Fruit fly (Drosophila melanogaster) whole organism, pupa: ENCODE results near the gene Cyp313a1.

Source experiments
- CG10348 ChIP-seq: fragments of 200-800 bp; sonication (Bioruptor generic); IDR thresholded peaks from 2 replicates; pipeline ENCODE4 v1.3.6; 2022; ENCODE audit warnings: missing biosample characterization, missing genetic modification characterization
- CG14655 ChIP-seq: fragments of 200-800 bp; sonication (Bioruptor generic); optimal IDR thresholded peaks from 3 replicates; lab custom pipeline; 2017; ENCODE audit warnings: mild to moderate bottlenecking, missing biosample characterization, missing genetic modification reagents, missing genetic modification characterization
- CG15710 ChIP-seq: fragments of 200-800 bp; sonication (Bioruptor generic); optimal IDR thresholded peaks from 2 replicates; lab custom pipeline; 2018; ENCODE audit warnings: missing biosample characterization, mild to moderate bottlenecking, missing genetic modification characterization, moderate library complexity
- CG34367 ChIP-seq: fragments of 200-800 bp; sonication (Bioruptor generic); optimal IDR thresholded peaks from 2 replicates; lab custom pipeline; 2018; ENCODE audit warnings: missing biosample characterization, mild to moderate bottlenecking, missing genetic modification characterization
- EcR ChIP-seq: fragments of 200-800 bp; sonication (Bioruptor generic); optimal IDR thresholded peaks from 3 replicates; lab custom pipeline; 2019; ENCODE audit warnings: missing biosample characterization, missing genetic modification characterization, mild to moderate bottlenecking, moderate library complexity, missing genetic modification reagents
- Pif1A ChIP-seq: fragments of 200-800 bp; sonication (Bioruptor generic); optimal IDR thresholded peaks from 3 replicates; lab custom pipeline; 2016; ENCODE audit warnings: missing biosample characterization, missing genetic modification characterization
- rn ChIP-seq: fragments of 200-800 bp; sonication (Bioruptor generic); IDR thresholded peaks from 2 replicates; pipeline ENCODE4 v1.3.6; 2022; ENCODE audit warnings: missing biosample characterization, missing genetic modification characterization

- no peak for TF ChIP-seq CG14655
- TF ChIP-seq CG15710 (tag; lab: Kevin White, UChicago): no peak
- no peak for TF ChIP-seq Pif1A (GFP tag; lab: Kevin White, UChicago)
- no peak for TF ChIP-seq CG10348 (GFP tag; lab: Robert Waterston, UW)
- TF ChIP-seq rn (GFP tag; lab: Robert Waterston, UW): no peak
- TF ChIP-seq CG34367: no peak
- TF ChIP-seq EcR (GFP tag; lab: Kevin White, UChicago): no peak
Observed at dm6 chr3R:14565065-14565977, 44.5 kb downstream of the Cyp313a1 start, which contains the start of gene CG14852.
